Fruit fly (Drosophila melanogaster): ENCODE data around the gene CG6126.

DNA sequence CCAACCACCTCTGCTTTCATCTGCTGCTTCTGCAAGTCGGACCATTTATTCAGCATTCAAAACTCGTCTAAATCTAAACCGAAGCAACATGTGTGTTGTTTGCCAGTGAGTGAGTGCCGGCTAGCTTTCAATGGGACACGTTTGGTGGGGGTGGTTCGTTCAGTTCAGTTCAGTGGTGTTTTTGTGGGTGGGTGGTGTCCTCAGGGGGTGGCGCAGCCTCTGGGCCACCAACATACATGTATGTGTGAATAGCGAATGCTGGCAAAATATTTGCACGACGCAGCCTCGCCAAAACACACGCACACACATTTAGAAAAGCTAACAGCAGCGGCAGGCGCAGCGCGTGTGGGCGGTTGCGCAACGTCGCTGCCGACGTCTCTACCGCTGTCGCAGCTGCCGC is 36.4 kb upstream of the CG6126 start:
- TF ChIP-seq CTCF (optimal IDR thresholded peaks at IDR 0.05) (no peak), CG8478 (optimal IDR thresholded peaks at IDR 0.05) (no peak)

All from S2 (cell line).